Worm (Caenorhabditis elegans) whole organism, L4 larva: ENCODE results near the gene inx-2.

Source experiments
- ama-1 ChIP-seq: fragments of 150-350 bp; optimal IDR thresholded peaks from 2 replicates; lab custom pipeline; 2014; ENCODE audit warnings: inconsistent platforms, mixed read lengths
- ctbp-1 ChIP-seq: fragments of 200-800 bp; sonication (Bioruptor generic); IDR thresholded peaks from 2 replicates; pipeline ENCODE4 v1.3.6; 2022; ENCODE audit warnings: missing genetic modification reagents, missing genetic modification characterization, missing compliant biosample characterization
- daf-12 ChIP-seq: fragments of 150-350 bp; optimal IDR thresholded peaks from 2 replicates; lab custom pipeline; 2014; ENCODE audit warnings: missing biosample characterization, missing genetic modification reagents, missing genetic modification characterization
- dpl-1 ChIP-seq: fragments of 150-350 bp; optimal IDR thresholded peaks from 2 replicates; lab custom pipeline; 2014; ENCODE audit warnings: missing biosample characterization, missing genetic modification reagents, missing genetic modification characterization
- fkh-10 ChIP-seq: fragments of 150-350 bp; optimal IDR thresholded peaks from 2 replicates; lab custom pipeline; 2014; ENCODE audit warnings: missing biosample characterization, missing genetic modification reagents, missing genetic modification characterization
- jun-1 ChIP-seq: fragments of 150-350 bp; optimal IDR thresholded peaks from 2 replicates; lab custom pipeline; 2014; ENCODE audit warnings: missing biosample characterization, missing genetic modification reagents, missing genetic modification characterization
- lin-1 ChIP-seq: fragments of 200-800 bp; sonication (Bioruptor generic); IDR thresholded peaks from 2 replicates; pipeline ENCODE4 v1.3.6; 2022; ENCODE audit warnings: missing genetic modification reagents, missing genetic modification characterization, missing compliant biosample characterization
- lin-15B ChIP-seq: fragments of 150-350 bp; sonication (generic microtip); optimal IDR thresholded peaks from 3 replicates; lab custom pipeline; 2014; ENCODE audit warnings: missing biosample characterization, missing genetic modification characterization
- mep-1 ChIP-seq: fragments of 150-350 bp; sonication (generic microtip); optimal IDR thresholded peaks from 3 replicates; lab custom pipeline; 2014; ENCODE audit warnings: missing biosample characterization, missing genetic modification characterization
- pha-4 ChIP-seq, 2 experiments: fragments of 150-350 bp in 1 of 2; fragments of 200-800 bp in 1 of 2; sonication (Bioruptor generic) in 1 of 2; IDR thresholded peaks in 1 of 2; optimal IDR thresholded peaks in 1 of 2; 2 replicates each; pipeline versions ENCODE4 v1.3.6 to Lab custom; 2014 to 2022; ENCODE audit warnings: missing genetic modification characterization in 2 of 2, missing genetic modification reagents in 2 of 2, missing biosample characterization in 1 of 2, missing compliant biosample characterization in 1 of 2
- spr-3 ChIP-seq: fragments of 200-800 bp; sonication (Bioruptor generic); optimal IDR thresholded peaks from 2 replicates; lab custom pipeline; 2018; ENCODE audit warnings: mild to moderate bottlenecking, missing genetic modification characterization, missing compliant biosample characterization
- zag-1 ChIP-seq: fragments of 150-350 bp; optimal IDR thresholded peaks from 2 replicates; lab custom pipeline; 2014; ENCODE audit warnings: missing biosample characterization, missing genetic modification characterization
- ztf-11 ChIP-seq: fragments of 150-350 bp; optimal IDR thresholded peaks from 2 replicates; lab custom pipeline; 2014; ENCODE audit warnings: missing biosample characterization, missing genetic modification characterization

ce11 chrX:11324240-11324639 lies 27.7 kb upstream of the inx-2 start, which contains the start of gene asm-2:
- TF ChIP-seq jun-1 (tag; lab: Kevin White, UChicago) = no peak
- TF ChIP-seq mep-1 = no peak
- no peak for TF ChIP-seq pha-4 (GFP tag; IDR thresholded peaks at IDR 0.05; lab: Robert Waterston, UW)
- no peak for TF ChIP-seq pha-4 (tag; optimal IDR thresholded peaks at IDR 0.05; lab: Kevin White, UChicago)
- no peak for TF ChIP-seq fkh-10 (GFP tag; lab: Kevin White, UChicago)
- TF ChIP-seq lin-15B (tag; lab: Kevin White, UChicago) = no peak
- TF ChIP-seq zag-1 (tag; lab: Kevin White, UChicago) = no peak
- TF ChIP-seq ztf-11 (tag; lab: Kevin White, UChicago) = no peak
- no peak for TF ChIP-seq dpl-1 (GFP tag; lab: Kevin White, UChicago)
- TF ChIP-seq daf-12 (tag; lab: Kevin White, UChicago) = no peak
- TF ChIP-seq ctbp-1 (GFP tag; lab: Robert Waterston, UW) = no peak
- no peak for TF ChIP-seq lin-1 (GFP tag; lab: Robert Waterston, UW)
- TF ChIP-seq ama-1 (lab: Kevin White, UChicago) = no peak
- TF ChIP-seq spr-3 (GFP tag; lab: Kevin White, UChicago) = no peak
